Fruit fly (Drosophila melanogaster) whole organism, embryonic: ENCODE data around the gene PIG-B.

ENCODE experiments used
- Aef1 ChIP-seq: fragments of 200-800 bp; sonication (Bioruptor generic); IDR thresholded peaks from 3 replicates; pipeline ENCODE4 v1.3.6; 2022; ENCODE audit warnings: missing biosample characterization, missing genetic modification characterization
- Bgb ChIP-seq: fragments of 200-800 bp; sonication (Bioruptor generic); IDR thresholded peaks from 2 replicates; pipeline ENCODE4 v1.3.6; 2022; ENCODE audit warnings: missing biosample characterization, missing genetic modification characterization; ENCODE audit not compliant: partially characterized antibody
- CG10209 ChIP-seq: fragments of 200-800 bp; sonication (Bioruptor generic); optimal IDR thresholded peaks from 3 replicates; lab custom pipeline; 2017; ENCODE audit warnings: missing biosample characterization, mild to moderate bottlenecking, missing genetic modification characterization, missing genetic modification reagents
- CG1024 ChIP-seq: fragments of 200-800 bp; sonication (Bioruptor generic); IDR thresholded peaks from 2 replicates; pipeline ENCODE4 v1.3.6; 2022; ENCODE audit warnings: missing biosample characterization, missing genetic modification characterization
- CG10462 ChIP-seq: fragments of 200-800 bp; sonication (Bioruptor generic); optimal IDR thresholded peaks from 2 replicates; lab custom pipeline; 2016; ENCODE audit warnings: missing biosample characterization, missing genetic modification characterization
- CG1233 ChIP-seq: fragments of 200-800 bp; sonication (Bioruptor generic); optimal IDR thresholded peaks from 4 replicates; lab custom pipeline; 2018; ENCODE audit warnings: missing biosample characterization, mild to moderate bottlenecking, missing genetic modification characterization
- CG13123 ChIP-seq: fragments of 200-800 bp; sonication (Bioruptor generic); optimal IDR thresholded peaks from 2 replicates; lab custom pipeline; 2016; ENCODE audit warnings: missing biosample characterization, missing genetic modification characterization
- CG13296 ChIP-seq: fragments of 200-800 bp; sonication (Bioruptor generic); optimal IDR thresholded peaks from 3 replicates; lab custom pipeline; 2018; ENCODE audit warnings: missing biosample characterization, mild to moderate bottlenecking, missing genetic modification characterization
- CG13424 ChIP-seq: fragments of 200-800 bp; sonication (Bioruptor generic); optimal IDR thresholded peaks from 2 replicates; lab custom pipeline; 2019; ENCODE audit warnings: missing biosample characterization, mild to moderate bottlenecking, missing genetic modification characterization, moderate library complexity
- CG18476 ChIP-seq: fragments of 200-800 bp; sonication (Bioruptor generic); optimal IDR thresholded peaks from 2 replicates; lab custom pipeline; 2016; ENCODE audit warnings: missing biosample characterization, mild to moderate bottlenecking, missing genetic modification characterization
- CG2678 ChIP-seq: fragments of 200-800 bp; sonication (Bioruptor generic); optimal IDR thresholded peaks from 3 replicates; lab custom pipeline; 2019; ENCODE audit warnings: missing biosample characterization, mild to moderate bottlenecking, missing genetic modification characterization, moderate library complexity
- CG32532 ChIP-seq: fragments of 200-800 bp; sonication (Bioruptor generic); IDR thresholded peaks from 2 replicates; pipeline ENCODE4 v1.3.6; 2022; ENCODE audit warnings: missing biosample characterization, missing genetic modification characterization
- CG33213 ChIP-seq: fragments of 200-800 bp; sonication (Bioruptor generic); optimal IDR thresholded peaks from 3 replicates; lab custom pipeline; 2016; ENCODE audit warnings: missing biosample characterization, missing genetic modification characterization
- CG34376 ChIP-seq: fragments of 200-800 bp; sonication (Bioruptor generic); optimal IDR thresholded peaks from 2 replicates; lab custom pipeline; 2018; ENCODE audit warnings: missing biosample characterization, mild to moderate bottlenecking, missing genetic modification characterization
- CG43689 ChIP-seq: fragments of 200-800 bp; sonication (Bioruptor generic); IDR thresholded peaks from 2 replicates; pipeline ENCODE4 v1.3.6; 2022; ENCODE audit warnings: missing biosample characterization, missing genetic modification characterization
- CG4424 ChIP-seq: fragments of 200-800 bp; sonication (Bioruptor generic); optimal IDR thresholded peaks from 3 replicates; lab custom pipeline; 2016; ENCODE audit warnings: missing biosample characterization, missing genetic modification characterization
- CG4820 ChIP-seq: fragments of 200-800 bp; sonication (Bioruptor generic); optimal IDR thresholded peaks from 3 replicates; lab custom pipeline; 2016; ENCODE audit warnings: missing biosample characterization, missing genetic modification characterization
- CG6689 ChIP-seq: fragments of 200-800 bp; sonication (Bioruptor generic); IDR thresholded peaks from 2 replicates; pipeline ENCODE4 v1.3.6; 2022; ENCODE audit warnings: missing biosample characterization, missing genetic modification characterization
- CG6765 ChIP-seq: fragments of 200-800 bp; sonication (Bioruptor generic); optimal IDR thresholded peaks from 3 replicates; lab custom pipeline; 2017; ENCODE audit warnings: missing biosample characterization, mild to moderate bottlenecking, missing genetic modification characterization
- CG8478 ChIP-seq: fragments of >200 bp; optimal IDR thresholded peaks from 2 replicates; lab custom pipeline; 2018
- CG9817 ChIP-seq: fragments of 200-800 bp; sonication (Bioruptor generic); optimal IDR thresholded peaks from 2 replicates; lab custom pipeline; 2018; ENCODE audit warnings: missing biosample characterization, mild to moderate bottlenecking, missing genetic modification characterization, moderate library complexity
- Camta ChIP-seq: fragments of 200-800 bp; sonication (Bioruptor generic); optimal IDR thresholded peaks from 2 replicates; lab custom pipeline; 2016; ENCODE audit warnings: missing biosample characterization, missing genetic modification characterization
- Deaf1 ChIP-seq: fragments of 200-800 bp; optimal IDR thresholded peaks from 3 replicates; lab custom pipeline; 2019; ENCODE audit warnings: missing biosample characterization, mild to moderate bottlenecking, missing genetic modification characterization, moderate library complexity
- Doc3 ChIP-seq: fragments of 200-800 bp; sonication (Bioruptor generic); IDR thresholded peaks from 3 replicates; pipeline ENCODE4 v1.3.6; 2022; ENCODE audit warnings: missing biosample characterization, missing genetic modification characterization; ENCODE audit not compliant: partially characterized antibody
- Dp ChIP-seq: fragments of 200-800 bp; sonication (Bioruptor generic); optimal IDR thresholded peaks from 2 replicates; lab custom pipeline; 2018; ENCODE audit warnings: missing biosample characterization, mild to moderate bottlenecking, missing genetic modification characterization, moderate library complexity
- Dref ChIP-seq: fragments of 200-800 bp; sonication (Bioruptor generic); IDR thresholded peaks from 2 replicates; pipeline ENCODE4 v1.3.6; 2022; ENCODE audit warnings: missing biosample characterization, missing genetic modification characterization
- GATAe ChIP-seq: fragments of 200-800 bp; sonication (Bioruptor generic); conservative IDR thresholded peaks from 2 replicates; pipeline ENCODE4 v1.3.6; 2022; ENCODE audit warnings: missing biosample characterization, missing genetic modification characterization
- Lim3 ChIP-seq: fragments of 200-800 bp; sonication (Bioruptor generic); IDR thresholded peaks from 2 replicates; pipeline ENCODE4 v1.3.6; 2022; ENCODE audit warnings: missing biosample characterization, missing genetic modification characterization
- MTF-1 ChIP-seq: fragments of 200-800 bp; sonication (Bioruptor generic); optimal IDR thresholded peaks from 2 replicates; lab custom pipeline; 2018; ENCODE audit warnings: missing biosample characterization, mild to moderate bottlenecking, missing genetic modification characterization, borderline replicate concordance
- PHDP ChIP-seq: fragments of 200-800 bp; sonication (Bioruptor generic); optimal IDR thresholded peaks from 3 replicates; lab custom pipeline; 2018; ENCODE audit warnings: missing biosample characterization, mild to moderate bottlenecking, missing genetic modification characterization, moderate library complexity
- Pdp1 ChIP-seq, 2 experiments: fragments of 200-800 bp; sonication (Bioruptor generic); optimal IDR thresholded peaks; 3 replicates each; lab custom pipeline; 2016; ENCODE audit warnings: missing biosample characterization in 2 of 2, missing genetic modification characterization in 2 of 2, mild to moderate bottlenecking in 1 of 2, moderate library complexity in 1 of 2
- ash1 ChIP-seq: fragments of 200-800 bp; sonication (Bioruptor generic); optimal IDR thresholded peaks from 2 replicates; lab custom pipeline; 2018; ENCODE audit warnings: missing biosample characterization, mild to moderate bottlenecking, missing genetic modification characterization
- ato ChIP-seq: fragments of 200-800 bp; sonication (Bioruptor generic); IDR thresholded peaks from 2 replicates; pipeline ENCODE4 v1.3.6; 2022; ENCODE audit warnings: missing biosample characterization, missing genetic modification characterization; ENCODE audit not compliant: partially characterized antibody
- bab2 ChIP-seq: fragments of 200-800 bp; sonication (Bioruptor generic); optimal IDR thresholded peaks from 2 replicates; lab custom pipeline; 2016; ENCODE audit warnings: missing biosample characterization, missing genetic modification characterization
- crp ChIP-seq, 2 experiments: fragments of 200-800 bp; sonication (Bioruptor generic); optimal IDR thresholded peaks; 2 replicates in 1 of 2; 3 replicates in 1 of 2; lab custom pipeline; 2017; ENCODE audit warnings: missing biosample characterization in 2 of 2, missing genetic modification characterization in 2 of 2, mild to moderate bottlenecking in 1 of 2, moderate library complexity in 1 of 2
- cwo ChIP-seq: fragments of 200-800 bp; sonication (Bioruptor generic); optimal IDR thresholded peaks from 3 replicates; lab custom pipeline; 2017; ENCODE audit warnings: missing biosample characterization, missing genetic modification characterization, mild to moderate bottlenecking, moderate library complexity, missing genetic modification reagents
- danr ChIP-seq: fragments of 200-800 bp; sonication (Bioruptor generic); IDR thresholded peaks from 2 replicates; pipeline ENCODE4 v1.3.6; 2022; ENCODE audit warnings: missing biosample characterization, missing genetic modification characterization
- ems ChIP-seq: fragments of 200-800 bp; sonication (Bioruptor generic); optimal IDR thresholded peaks from 3 replicates; lab custom pipeline; 2016; ENCODE audit warnings: missing biosample characterization, missing genetic modification characterization
- h ChIP-seq: fragments of >200 bp; optimal IDR thresholded peaks from 2 replicates; lab custom pipeline; 2017
- hb ChIP-seq: fragments of 200-800 bp; sonication (Bioruptor generic); IDR thresholded peaks from 3 replicates; pipeline ENCODE4 v1.3.6; 2022; ENCODE audit warnings: missing biosample characterization, missing genetic modification characterization; ENCODE audit not compliant: partially characterized antibody
- otp ChIP-seq: fragments of 200-800 bp; sonication (Bioruptor generic); IDR thresholded peaks from 3 replicates; pipeline ENCODE4, ENCODE4 v1.3.6; 2022; ENCODE audit warnings: missing biosample characterization, missing genetic modification characterization
- pan ChIP-seq, 4 experiments: fragments of >200 bp in 3 of 4; fragments of 200-800 bp in 1 of 4; sonication (Bioruptor generic) in 1 of 4; optimal IDR thresholded peaks in 3 of 4; IDR thresholded peaks in 1 of 4; 2 replicates each; pipeline versions ENCODE4 v1.3.6 to Lab custom; 2017 to 2022; ENCODE audit warnings: missing biosample characterization in 2 of 4, missing genetic modification characterization in 2 of 4, mixed read lengths in 1 of 4
- pnt ChIP-seq: fragments of 200-800 bp; sonication (Bioruptor generic); optimal IDR thresholded peaks from 3 replicates; lab custom pipeline; 2016; ENCODE audit warnings: missing biosample characterization, missing genetic modification characterization
- sens ChIP-seq: fragments of 200-800 bp; sonication (Bioruptor generic); peaks from one replicate; lab custom pipeline; 2016; ENCODE audit warnings: missing biosample characterization, missing genetic modification characterization
- sens-2 ChIP-seq: fragments of 200-800 bp; sonication (Bioruptor generic); IDR thresholded peaks from 2 replicates; pipeline ENCODE4 v1.3.6; 2022; ENCODE audit warnings: missing biosample characterization, missing genetic modification characterization
- shn ChIP-seq: fragments of 200-800 bp; sonication (Bioruptor generic); optimal IDR thresholded peaks from 3 replicates; lab custom pipeline; 2016; ENCODE audit warnings: missing biosample characterization, missing genetic modification characterization
- sqz ChIP-seq: fragments of 200-800 bp; sonication (Bioruptor generic); optimal IDR thresholded peaks from 3 replicates; lab custom pipeline; 2018; ENCODE audit warnings: missing biosample characterization, mild to moderate bottlenecking, missing genetic modification characterization
- tio ChIP-seq: fragments of 200-800 bp; sonication (Bioruptor generic); optimal IDR thresholded peaks from 2 replicates; lab custom pipeline; 2017; ENCODE audit warnings: missing biosample characterization, missing genetic modification characterization, inconsistent platforms
- tna ChIP-seq: fragments of 200-800 bp; sonication (Bioruptor generic); IDR thresholded peaks from 2 replicates; pipeline ENCODE4 v1.3.6; 2022; ENCODE audit warnings: missing biosample characterization, missing genetic modification characterization; ENCODE audit not compliant: partially characterized antibody
- zen ChIP-seq: fragments of 200-800 bp; sonication (Bioruptor generic); optimal IDR thresholded peaks from 3 replicates; lab custom pipeline; 2018; ENCODE audit warnings: missing biosample characterization, mild to moderate bottlenecking, missing genetic modification characterization, moderate library complexity

Gene PIG-B

DNA sequence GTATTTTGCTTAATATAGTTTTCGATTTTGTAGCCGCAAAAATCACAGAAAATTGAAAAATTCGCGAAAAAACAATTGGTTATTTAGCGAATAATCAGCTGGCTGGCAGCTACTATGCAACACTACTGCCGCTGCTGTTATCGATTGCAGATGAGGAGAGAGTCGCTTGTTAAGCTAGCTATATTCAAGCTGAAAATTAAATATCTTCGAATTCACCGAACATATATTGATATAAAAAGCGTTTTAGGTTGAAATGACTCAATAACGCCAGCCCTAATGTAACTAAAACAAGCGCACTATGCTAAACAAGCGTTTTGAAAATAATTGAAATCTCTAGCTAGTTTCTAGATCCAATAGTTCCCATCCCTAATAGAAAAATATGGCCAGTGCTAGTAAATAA, 4.7 kb upstream of the PIG-B start, which contains the start of the genes CG32264, ntc and IntS10 (continued):
- TF ChIP-seq ems (GFP tag; lab: Kevin White, UChicago) (peak; percentile 16), CG8478 (lab: Kevin White, UChicago) (no peak), Lim3 (no peak), CG9817 (tag; lab: Kevin White, UChicago) (peak; percentile 83), GATAe (GFP tag; lab: Robert Waterston, UW) (no peak), Deaf1 (peak; percentile 17), CG13123 (GFP tag; lab: Kevin White, UChicago) (peak; percentile 0), sqz (GFP tag; lab: Kevin White, UChicago) (no peak), tio (GFP tag; lab: Kevin White, UChicago) (no peak), CG4424 (GFP tag; lab: Kevin White, UChicago) (peak; percentile 55), CG13296 (GFP tag; lab: Kevin White, UChicago) (peak; percentile 67), PHDP (tag; lab: Kevin White, UChicago) (peak; percentile 66), CG6765 (GFP tag; lab: Kevin White, UChicago) (no peak), pnt (GFP tag; lab: Kevin White, UChicago) (peak; percentile 15), Dp (GFP tag; lab: Kevin White, UChicago) (peak; percentile 24), CG10462 (GFP tag; lab: Kevin White, UChicago) (peak; percentile 33), CG2678 (tag; lab: Kevin White, UChicago) (peak; percentile 76), sens-2 (no peak), CG18476 (GFP tag; lab: Kevin White, UChicago) (peak; percentile 24), CG13424 (tag; lab: Kevin White, UChicago) (peak; percentile 79), CG1024 (GFP tag; lab: Robert Waterston, UW) (0 out of 2 replicates have a peak, but pooled peaks have one; percentile 9), bab2 (GFP tag; lab: Kevin White, UChicago) (peak; percentile 74), shn (peak; percentile 87), otp (GFP tag; lab: Robert Waterston, UW) (no peak), hb (peak; percentile 50; the same call in 1 of the 3 replicates), sens (peak; percentile 95), Pdp1 (GFP tag; optimal IDR thresholded peaks at IDR 0.05; lab: Kevin White, UChicago) (peak; percentile 76), Bgb (GFP tag; lab: Robert Waterston, UW) (0 out of 2 replicates have a peak, but pooled peaks have one; percentile 43), zen (tag; lab: Kevin White, UChicago) (peak; percentile 65), CG43689 (no peak), cwo (peak; percentile 34), CG1233 (GFP tag; lab: Kevin White, UChicago) (peak; percentile 36), tna (GFP tag; lab: Robert Waterston, UW) (no peak), Dref (GFP tag; lab: Robert Waterston, UW) (peak; percentile 72), CG34376 (GFP tag; lab: Kevin White, UChicago) (peak; percentile 68), h (lab: Kevin White, UChicago) (no peak), ato (GFP tag; lab: Robert Waterston, UW) (0 out of 2 replicates have a peak, but pooled peaks have one; percentile 33), ash1 (GFP tag; lab: Kevin White, UChicago) (no peak), Doc3 (GFP tag; lab: Robert Waterston, UW) (peak; percentile 56; the same call in 1 of the 3 replicates), CG32532 (GFP tag; lab: Robert Waterston, UW) (peak; percentile 63), CG4820 (GFP tag; lab: Kevin White, UChicago) (peak; percentile 49), Camta (GFP tag; lab: Kevin White, UChicago) (peak; percentile 58), CG33213 (GFP tag; lab: Kevin White, UChicago) (peak; percentile 62), pan (optimal IDR thresholded peaks at IDR 0.05; lab: Kevin White, UChicago) (no peak), pan (GFP tag; optimal IDR thresholded peaks at IDR 0.05 in 1 of 2, IDR thresholded peaks at IDR 0.05 in 1 of 2) (no peak), MTF-1 (GFP tag; lab: Kevin White, UChicago) (peak; percentile 8), Aef1 (GFP tag; lab: Robert Waterston, UW) (peak; percentile 66), CG6689 (GFP tag; lab: Robert Waterston, UW) (peak; percentile 31; the same call in 1 of the 2 replicates), crp (GFP tag; optimal IDR thresholded peaks at IDR 0.05; lab: Kevin White, UChicago) (peak; percentile 48 to 93), CG10209 (GFP tag; lab: Kevin White, UChicago) (peak; percentile 56), danr (GFP tag; lab: Robert Waterston, UW) (0 out of 2 replicates have a peak, but pooled peaks have one; percentile 29)
